Worm (Caenorhabditis elegans): ENCODE measurements around the gene Y75B7AR.1.

DNA sequence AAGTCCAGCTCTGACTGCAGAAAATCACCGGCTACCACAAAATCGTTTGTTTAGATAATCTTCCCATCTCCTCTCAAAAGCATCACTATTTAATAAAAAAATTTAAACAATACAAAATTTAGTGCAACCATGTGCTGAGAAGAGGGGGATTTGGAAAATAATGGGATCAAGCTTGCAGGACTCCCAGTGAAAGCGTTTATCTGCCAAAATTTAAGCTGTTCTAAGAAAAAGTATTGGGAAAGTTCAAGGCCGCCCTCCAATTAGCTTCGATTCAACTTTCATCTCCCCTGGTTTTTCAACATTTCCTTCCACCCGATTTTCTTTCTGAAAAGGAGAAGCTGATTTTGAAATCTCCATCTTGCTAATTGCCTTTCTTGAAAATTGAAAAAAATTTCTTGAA lies 15.3 kb upstream of the Y75B7AR.1 start:
- no peak for TF ChIP-seq elt-2 (tag; optimal IDR thresholded peaks at IDR 0.05)
- TF ChIP-seq fkh-10 (GFP tag; optimal IDR thresholded peaks at IDR 0.05) = no peak
- no peak for TF ChIP-seq mdl-1 (tag; optimal IDR thresholded peaks at IDR 0.05)
- no peak for TF ChIP-seq nhr-12 (tag; optimal IDR thresholded peaks at IDR 0.05)
- TF ChIP-seq grh-1 (GFP tag; IDR thresholded peaks at IDR 0.05) = no peak
- TF ChIP-seq unc-130 (tag; optimal IDR thresholded peaks at IDR 0.05) = no peak
- no peak for TF ChIP-seq nhr-77 (tag; optimal IDR thresholded peaks at IDR 0.05)
